Worm (Caenorhabditis elegans) whole organism, L2 larva: Measurements from ENCODE around the gene D1086.2.

Source experiments
- R02D3.7 ChIP-seq: fragments of 150-350 bp; optimal IDR thresholded peaks from 2 replicates; lab custom pipeline; 2014; ENCODE audit warnings: missing biosample characterization, missing genetic modification characterization
- aly-2 ChIP-seq: fragments of 150-350 bp; optimal IDR thresholded peaks from 2 replicates; lab custom pipeline; 2014; ENCODE audit warnings: missing biosample characterization, missing genetic modification characterization
- ama-1 ChIP-seq: fragments of 150-350 bp; optimal IDR thresholded peaks from 2 replicates; lab custom pipeline; 2018; ENCODE audit warnings: inconsistent platforms
- blmp-1 ChIP-seq: sonication (generic microtip); optimal IDR thresholded peaks from 2 replicates; lab custom pipeline; 2017; ENCODE audit warnings: missing genetic modification characterization, mild to moderate bottlenecking, missing compliant biosample characterization, antibody characterized with exemption, moderate library complexity; ENCODE audit not compliant: insufficient read depth
- ceh-16 ChIP-seq: fragments of 150-350 bp; optimal IDR thresholded peaks from 2 replicates; lab custom pipeline; 2014; ENCODE audit warnings: missing biosample characterization, missing genetic modification characterization
- crh-2 ChIP-seq: sonication (generic microtip); optimal IDR thresholded peaks from 2 replicates; lab custom pipeline; 2017; ENCODE audit warnings: missing biosample characterization, missing genetic modification characterization
- dmd-4 ChIP-seq: sonication (generic microtip); optimal IDR thresholded peaks from 2 replicates; lab custom pipeline; 2017; ENCODE audit warnings: missing biosample characterization, missing genetic modification characterization
- elt-1 ChIP-seq: fragments of 150-350 bp; optimal IDR thresholded peaks from 2 replicates; lab custom pipeline; 2014; ENCODE audit warnings: missing biosample characterization, missing genetic modification characterization
- elt-3 ChIP-seq: sonication (generic microtip); optimal IDR thresholded peaks from 2 replicates; lab custom pipeline; 2017; ENCODE audit warnings: missing biosample characterization, missing genetic modification characterization
- fos-1 ChIP-seq: fragments of 150-350 bp; optimal IDR thresholded peaks from 2 replicates; lab custom pipeline; 2014; ENCODE audit warnings: missing biosample characterization, missing genetic modification characterization
- lin-11 ChIP-seq: fragments of 150-350 bp; sonication (generic microtip); optimal IDR thresholded peaks from 2 replicates; lab custom pipeline; 2014; ENCODE audit warnings: missing biosample characterization, missing genetic modification characterization, inconsistent platforms, mixed read lengths
- lin-13 ChIP-seq: fragments of 150-350 bp; optimal IDR thresholded peaks from 2 replicates; lab custom pipeline; 2014; ENCODE audit warnings: missing biosample characterization, missing genetic modification reagents, missing genetic modification characterization
- lin-39 ChIP-seq: fragments of 150-350 bp; optimal IDR thresholded peaks from 2 replicates; lab custom pipeline; 2014; ENCODE audit warnings: missing biosample characterization, missing genetic modification reagents, missing genetic modification characterization
- lsy-2 ChIP-seq, 2 experiments: fragments of 150-350 bp in 1 of 2; sonication (generic microtip) in 1 of 2; optimal IDR thresholded peaks; 2 replicates each; lab custom pipeline; 2014 to 2017; ENCODE audit warnings: missing biosample characterization in 2 of 2, missing genetic modification characterization in 2 of 2
- mab-5 ChIP-seq: fragments of 150-350 bp; optimal IDR thresholded peaks from 2 replicates; lab custom pipeline; 2014; ENCODE audit warnings: missing biosample characterization, missing genetic modification characterization
- mbf-1 ChIP-seq: sonication (generic microtip); optimal IDR thresholded peaks from 2 replicates; lab custom pipeline; 2017; ENCODE audit warnings: missing biosample characterization, missing genetic modification characterization
- mdl-1 ChIP-seq, 2 experiments: fragments of 150-350 bp in 1 of 2; sonication (generic microtip) in 1 of 2; optimal IDR thresholded peaks; 2 replicates each; lab custom pipeline; 2017; ENCODE audit warnings: missing biosample characterization in 2 of 2, missing genetic modification characterization in 2 of 2
- nhr-11 ChIP-seq: fragments of 150-350 bp; optimal IDR thresholded peaks from 2 replicates; lab custom pipeline; 2014; ENCODE audit warnings: missing biosample characterization, missing genetic modification characterization
- nhr-129 ChIP-seq: fragments of 150-350 bp; optimal IDR thresholded peaks from 2 replicates; lab custom pipeline; 2014; ENCODE audit warnings: missing biosample characterization, missing genetic modification characterization
- nhr-21 ChIP-seq: fragments of 150-350 bp; optimal IDR thresholded peaks from 2 replicates; lab custom pipeline; 2014; ENCODE audit warnings: missing biosample characterization, missing genetic modification characterization
- nhr-25 ChIP-seq: fragments of 150-350 bp; sonication (generic microtip); optimal IDR thresholded peaks from 3 replicates; lab custom pipeline; 2014; ENCODE audit warnings: missing biosample characterization, missing genetic modification characterization
- peb-1 ChIP-seq: fragments of 150-350 bp; optimal IDR thresholded peaks from 2 replicates; lab custom pipeline; 2014; ENCODE audit warnings: missing biosample characterization, missing genetic modification characterization
- sem-4 ChIP-seq: fragments of 150-350 bp; optimal IDR thresholded peaks from 2 replicates; lab custom pipeline; 2014; ENCODE audit warnings: missing biosample characterization, missing genetic modification reagents, missing genetic modification characterization
- skn-1 ChIP-seq: sonication (generic microtip); optimal IDR thresholded peaks from 2 replicates; lab custom pipeline; 2017; ENCODE audit warnings: missing biosample characterization, missing genetic modification characterization
- sma-3 ChIP-seq: sonication (generic microtip); optimal IDR thresholded peaks from 2 replicates; lab custom pipeline; 2016; ENCODE audit warnings: missing genetic modification reagents, missing genetic modification characterization, missing compliant biosample characterization
- sma-9 ChIP-seq, 2 experiments: fragments of 150-350 bp in 1 of 2; sonication (generic microtip) in 1 of 2; optimal IDR thresholded peaks; 2 replicates each; lab custom pipeline; 2014 to 2016; ENCODE audit warnings: missing genetic modification characterization in 2 of 2, mild to moderate bottlenecking in 1 of 2, missing biosample characterization in 1 of 2, missing compliant biosample characterization in 1 of 2, missing genetic modification reagents in 1 of 2, moderate library complexity in 1 of 2
- unc-39 ChIP-seq: fragments of 150-350 bp; optimal IDR thresholded peaks from 2 replicates; lab custom pipeline; 2014; ENCODE audit warnings: missing biosample characterization, missing genetic modification characterization
- unc-55 ChIP-seq: fragments of 150-350 bp; sonication (generic microtip); optimal IDR thresholded peaks from 3 replicates; lab custom pipeline; 2014; ENCODE audit warnings: missing biosample characterization, missing genetic modification reagents, missing genetic modification characterization
- unc-62 ChIP-seq: fragments of 150-350 bp; optimal IDR thresholded peaks from 2 replicates; lab custom pipeline; 2014; ENCODE audit warnings: missing biosample characterization, missing genetic modification reagents, missing genetic modification characterization
- zag-1 ChIP-seq: fragments of 150-350 bp; optimal IDR thresholded peaks from 2 replicates; lab custom pipeline; 2014; ENCODE audit warnings: missing biosample characterization, missing genetic modification characterization
- ztf-1 ChIP-seq: fragments of 200-800 bp; sonication (Bioruptor generic); conservative IDR thresholded peaks from 2 replicates; pipeline ENCODE4 v1.3.6; 2022; ENCODE audit warnings: missing genetic modification characterization, missing compliant biosample characterization
- ztf-4 ChIP-seq: fragments of 150-350 bp; optimal IDR thresholded peaks from 2 replicates; lab custom pipeline; 2014; ENCODE audit warnings: missing biosample characterization, missing genetic modification characterization

The D1086.2 gene

ce11 chrV:14136152-14136551, 37.7 kb upstream of the D1086.2 start (continued):
- TF ChIP-seq nhr-129 (tag; lab: Kevin White, UChicago) (peak; percentile 92), peb-1 (no peak), nhr-21 (peak; percentile 63), ceh-16 (peak; percentile 56), ztf-4 (tag; lab: Kevin White, UChicago) (no peak), unc-62 (GFP tag; lab: Kevin White, UChicago) (no peak), crh-2 (tag; lab: Kevin White, UChicago) (peak; percentile 60), ama-1 (lab: Kevin White, UChicago) (no peak), nhr-11 (no peak), blmp-1 (tag; lab: Kevin White, UChicago) (peak; percentile 50), sma-9 (GFP tag; optimal IDR thresholded peaks at IDR 0.05; lab: Kevin White, UChicago) (peak; percentile 78), sma-9 (tag; optimal IDR thresholded peaks at IDR 0.05; lab: Kevin White, UChicago) (no peak), unc-39 (tag; lab: Kevin White, UChicago) (no peak), skn-1 (tag; lab: Kevin White, UChicago) (no peak), elt-1 (no peak), sma-3 (GFP tag; lab: Kevin White, UChicago) (peak; percentile 84), unc-55 (peak; percentile 69), aly-2 (tag; lab: Kevin White, UChicago) (no peak), lsy-2 (tag; optimal IDR thresholded peaks at IDR 0.05; lab: Kevin White, UChicago) (peak; percentile 6 to 62), R02D3.7 (tag; lab: Kevin White, UChicago) (no peak), fos-1 (tag; lab: Kevin White, UChicago) (peak; percentile 87), sem-4 (tag; lab: Kevin White, UChicago) (peak; percentile 14)

DNA sequence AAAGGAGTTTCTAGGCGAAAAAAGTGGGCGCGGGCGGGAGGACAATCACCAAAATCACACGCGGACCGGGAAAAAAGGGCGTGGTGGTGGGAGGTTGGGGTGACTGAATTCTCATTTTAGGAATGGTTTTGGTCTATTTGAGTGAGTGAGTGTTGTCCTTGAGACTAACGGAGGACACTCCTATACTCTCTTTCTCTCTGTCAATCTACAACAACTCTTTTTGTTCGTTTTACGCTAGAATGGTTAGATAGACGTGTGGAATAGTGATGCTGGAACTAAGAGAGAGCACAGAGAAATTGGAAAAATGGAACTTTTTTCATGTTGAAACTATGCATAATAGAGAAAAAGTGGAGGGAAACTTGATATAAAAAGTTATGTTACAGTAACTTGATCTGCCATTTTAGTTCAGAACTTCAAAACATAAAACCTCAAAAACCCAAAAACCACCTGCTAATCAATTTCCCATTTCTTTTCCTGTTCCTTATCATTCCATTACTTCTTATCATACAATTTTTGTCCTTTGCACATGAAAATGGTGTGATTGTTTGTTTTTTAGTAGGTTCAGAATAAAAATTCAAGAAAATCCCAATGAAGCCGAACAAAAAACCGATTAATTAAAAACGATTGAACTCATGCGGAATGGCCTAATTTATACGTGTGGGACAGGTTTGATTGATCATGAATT, 36.4 kb upstream of the D1086.2 start:
- TF ChIP-seq fos-1 (tag; lab: Kevin White, UChicago) = peak; percentile 75
- peak; percentile 29 for TF ChIP-seq nhr-25 (tag; lab: Kevin White, UChicago)
- TF ChIP-seq mbf-1 = no peak
- TF ChIP-seq ztf-4 (tag; lab: Kevin White, UChicago) = no peak
- TF ChIP-seq lin-39 (tag; lab: Kevin White, UChicago) = no peak

DNA sequence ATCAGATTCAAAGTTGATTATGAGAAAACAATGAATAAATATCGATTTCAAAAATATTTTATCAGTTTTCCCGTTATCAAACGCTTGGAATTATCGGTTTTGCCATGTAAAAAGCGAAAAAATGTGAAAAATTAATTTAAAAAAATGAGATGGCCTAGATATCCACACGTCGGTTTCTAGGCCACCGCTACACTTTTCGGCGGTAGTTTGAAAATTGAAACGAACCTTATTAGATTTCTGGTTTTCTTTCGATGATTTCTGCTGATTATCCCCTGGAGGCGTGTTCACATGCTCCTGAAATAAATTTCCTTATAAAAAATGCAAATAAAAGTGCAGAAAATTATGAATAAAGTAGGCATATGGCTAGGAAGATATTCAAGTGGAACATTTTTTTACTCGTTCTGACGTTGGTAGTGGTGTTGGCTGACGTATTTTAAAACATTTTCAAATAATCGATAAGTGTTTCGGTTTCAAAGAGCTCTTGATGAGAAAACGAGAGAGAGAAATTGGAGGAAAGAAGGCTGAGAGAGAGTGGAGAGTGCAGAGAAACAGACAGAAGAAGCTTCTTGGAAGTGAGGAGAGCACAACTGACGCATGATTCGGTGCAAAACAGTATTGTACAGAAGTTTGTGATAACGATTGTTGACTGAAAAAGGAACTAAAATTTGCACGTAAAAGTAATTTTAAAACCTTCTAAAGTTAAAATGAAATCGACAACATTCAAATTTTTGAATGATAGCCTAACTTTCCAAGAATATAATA, 34.7 kb upstream of the D1086.2 start:
- peak; percentile 17 for TF ChIP-seq nhr-25 (tag; lab: Kevin White, UChicago)
- peak; percentile 8 for TF ChIP-seq nhr-129 (tag; lab: Kevin White, UChicago)
- peak; percentile 8 for TF ChIP-seq sma-9 (GFP tag; optimal IDR thresholded peaks at IDR 0.05; lab: Kevin White, UChicago)
- no peak for TF ChIP-seq sma-9 (tag; optimal IDR thresholded peaks at IDR 0.05; lab: Kevin White, UChicago)
- TF ChIP-seq lsy-2 (tag; optimal IDR thresholded peaks at IDR 0.05; lab: Kevin White, UChicago) = peak in 1 of 2 experiments; percentile 16
- TF ChIP-seq nhr-21 = no peak

DNA sequence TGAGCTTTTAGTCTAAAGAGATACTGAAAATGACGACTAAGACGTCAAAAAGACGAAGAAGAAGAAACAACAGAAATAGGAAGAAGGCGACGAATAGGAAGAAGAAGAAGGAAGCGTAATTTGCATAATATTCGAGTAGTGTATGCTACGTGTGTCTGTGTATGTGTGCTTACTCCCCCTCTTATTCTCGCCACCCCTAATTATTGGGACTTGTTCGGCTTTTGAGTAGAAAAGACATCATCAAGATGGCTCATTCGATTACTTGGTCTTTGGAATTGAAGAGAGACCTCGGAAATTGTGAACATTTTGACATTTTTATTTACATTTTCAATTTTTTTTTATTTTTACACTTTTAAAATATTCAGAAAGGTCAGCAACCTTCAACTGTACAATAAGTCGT, 31.8 kb upstream of the D1086.2 start:
- TF ChIP-seq lin-13 (GFP tag; lab: Kevin White, UChicago) = no peak
- no peak for TF ChIP-seq nhr-129 (tag; lab: Kevin White, UChicago)
- TF ChIP-seq dmd-4 (tag; lab: Kevin White, UChicago) = no peak
- no peak for TF ChIP-seq peb-1
- TF ChIP-seq sma-3 (GFP tag; lab: Kevin White, UChicago) = no peak
- no peak for TF ChIP-seq lin-11 (tag; lab: Kevin White, UChicago)
- no peak for TF ChIP-seq mdl-1 (tag; optimal IDR thresholded peaks at IDR 0.05; lab: Kevin White, UChicago)
- TF ChIP-seq nhr-21 = no peak
- TF ChIP-seq nhr-11 = no peak
- TF ChIP-seq ztf-1 (GFP tag; lab: Robert Waterston, UW) = no peak
- TF ChIP-seq zag-1 (tag; lab: Kevin White, UChicago) = no peak
- no peak for TF ChIP-seq mab-5
- no peak for TF ChIP-seq elt-3 (tag; lab: Kevin White, UChicago)
- no peak for TF ChIP-seq skn-1 (tag; lab: Kevin White, UChicago)
